Worm (Caenorhabditis elegans) whole organism, L1 larva: ENCODE measurements around the gene H14A12.3.

Source experiments
- alr-1 ChIP-seq: fragments of 200-800 bp; sonication (Bioruptor generic); optimal IDR thresholded peaks from 2 replicates; lab custom pipeline; 2018; ENCODE audit warnings: borderline replicate concordance, mild to moderate bottlenecking, missing genetic modification characterization, missing compliant biosample characterization
- hlh-4 ChIP-seq: sonication (generic microtip); optimal IDR thresholded peaks from 2 replicates; lab custom pipeline; 2016; ENCODE audit warnings: mild to moderate bottlenecking, missing genetic modification characterization, missing compliant biosample characterization
- lin-13 ChIP-seq: fragments of 150-350 bp; optimal IDR thresholded peaks from 2 replicates; lab custom pipeline; 2014; ENCODE audit warnings: missing biosample characterization, missing genetic modification reagents, missing genetic modification characterization
- lin-39 ChIP-seq: fragments of 150-350 bp; optimal IDR thresholded peaks from 2 replicates; lab custom pipeline; 2014; ENCODE audit warnings: missing biosample characterization, missing genetic modification reagents, missing genetic modification characterization
- lsy-2 ChIP-seq, 2 experiments: fragments of 150-350 bp; optimal IDR thresholded peaks; 2 replicates each; lab custom pipeline; 2014; ENCODE audit warnings: missing biosample characterization in 2 of 2, missing genetic modification characterization in 2 of 2
- mdl-1 ChIP-seq, 2 experiments: fragments of 150-350 bp; optimal IDR thresholded peaks; 2 replicates each; lab custom pipeline; 2014 to 2017; ENCODE audit warnings: missing biosample characterization in 2 of 2, missing genetic modification characterization in 2 of 2, inconsistent platforms in 1 of 2
- nhr-19 ChIP-seq: fragments of 200-800 bp; sonication (Bioruptor generic); conservative IDR thresholded peaks from 2 replicates; pipeline ENCODE4 v1.3.6; 2022; ENCODE audit warnings: missing genetic modification characterization, missing compliant biosample characterization
- nhr-237 ChIP-seq: fragments of 150-350 bp; optimal IDR thresholded peaks from 2 replicates; lab custom pipeline; 2014; ENCODE audit warnings: missing biosample characterization, missing genetic modification characterization
- nhr-76 ChIP-seq: sonication (generic microtip); optimal IDR thresholded peaks from 2 replicates; lab custom pipeline; 2017; ENCODE audit warnings: missing biosample characterization, missing genetic modification characterization
- rnt-1 ChIP-seq: sonication (generic microtip); optimal IDR thresholded peaks from 2 replicates; lab custom pipeline; 2016; ENCODE audit warnings: mild to moderate bottlenecking, missing genetic modification characterization, moderate library complexity, missing compliant biosample characterization
- skn-1 ChIP-seq: fragments of 150-350 bp; optimal IDR thresholded peaks from 2 replicates; lab custom pipeline; 2014; ENCODE audit warnings: missing biosample characterization, missing genetic modification characterization
- tbx-2 ChIP-seq: sonication (generic microtip); optimal IDR thresholded peaks from 2 replicates; lab custom pipeline; 2016; ENCODE audit warnings: missing genetic modification characterization, missing compliant biosample characterization
- tlp-1 ChIP-seq: fragments of 150-350 bp; optimal IDR thresholded peaks from 2 replicates; lab custom pipeline; 2014; ENCODE audit warnings: missing biosample characterization, missing genetic modification characterization
- ztf-11 ChIP-seq, 2 experiments: sonication (generic microtip); optimal IDR thresholded peaks; 2 replicates each; lab custom pipeline; 2016 to 2017; ENCODE audit warnings: missing genetic modification characterization in 2 of 2, missing biosample characterization in 1 of 2, missing compliant biosample characterization in 1 of 2

DNA sequence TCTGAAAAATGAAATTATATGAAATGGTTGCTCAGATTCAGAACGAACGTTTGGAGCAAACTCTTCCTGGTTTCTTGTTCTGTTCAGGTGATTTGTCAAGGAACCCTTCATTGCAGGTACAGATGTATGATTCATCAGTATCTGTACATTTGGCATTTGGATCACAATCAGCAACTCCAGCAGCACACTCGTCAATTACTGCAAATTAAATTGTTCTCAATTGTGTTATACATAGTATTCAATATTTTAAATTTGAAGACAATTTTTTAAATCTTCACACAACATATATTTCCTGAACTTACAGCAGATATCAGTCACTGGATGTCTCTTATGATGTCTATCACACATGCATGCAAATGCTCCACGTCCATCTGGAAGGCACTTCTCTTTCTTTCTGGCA is 21.2 kb downstream of the H14A12.3 start:
- TF ChIP-seq lsy-2 (tag; optimal IDR thresholded peaks at IDR 0.05; lab: Kevin White, UChicago) (no peak), tlp-1 (tag; lab: Kevin White, UChicago) (no peak), nhr-237 (tag; lab: Kevin White, UChicago) (no peak), ztf-11 (tag; optimal IDR thresholded peaks at IDR 0.05; lab: Kevin White, UChicago) (no peak), lin-39 (tag; lab: Kevin White, UChicago) (no peak), rnt-1 (tag; lab: Kevin White, UChicago) (no peak), nhr-76 (no peak), tbx-2 (tag; lab: Kevin White, UChicago) (no peak), nhr-19 (no peak), mdl-1 (tag; optimal IDR thresholded peaks at IDR 0.05; lab: Kevin White, UChicago) (no peak), hlh-4 (no peak), skn-1 (no peak), alr-1 (tag; lab: Kevin White, UChicago) (no peak), lin-13 (no peak)
